Worm (Caenorhabditis elegans) whole organism, early embryonic: ENCODE data around the gene nhr-257.

ENCODE experiments used
- B0310.2 ChIP-seq: sonication (generic microtip); optimal IDR thresholded peaks from 2 replicates; lab custom pipeline; 2016; ENCODE audit warnings: mild to moderate bottlenecking, missing genetic modification characterization, missing compliant biosample characterization
- F13C5.2 ChIP-seq: sonication (generic microtip); optimal IDR thresholded peaks from 2 replicates; lab custom pipeline; 2017; ENCODE audit warnings: mild to moderate bottlenecking, missing genetic modification characterization, inconsistent platforms, missing compliant biosample characterization
- ama-1 ChIP-seq: fragments of 150-350 bp; optimal IDR thresholded peaks from 2 replicates; lab custom pipeline; 2014
- ceh-13 ChIP-seq: fragments of 200-800 bp; sonication (Bioruptor generic); optimal IDR thresholded peaks from 2 replicates; lab custom pipeline; 2018; ENCODE audit warnings: mild to moderate bottlenecking, missing genetic modification characterization, missing compliant biosample characterization
- ets-7 ChIP-seq: sonication (generic microtip); optimal IDR thresholded peaks from 2 replicates; lab custom pipeline; 2016; ENCODE audit warnings: missing genotype, missing genetic modification characterization, missing compliant biosample characterization
- flt-1 ChIP-seq: fragments of 200-800 bp; sonication (Bioruptor generic); IDR thresholded peaks from 2 replicates; pipeline ENCODE4 v1.3.6; 2022; ENCODE audit warnings: missing genetic modification characterization, missing compliant biosample characterization
- hmbx-1 ChIP-seq: sonication (generic microtip); optimal IDR thresholded peaks from 2 replicates; lab custom pipeline; 2016; ENCODE audit warnings: mild to moderate bottlenecking, missing genetic modification characterization, missing compliant biosample characterization
- hmg-4 ChIP-seq: fragments of 200-800 bp; sonication (Bioruptor generic); optimal IDR thresholded peaks from 2 replicates; lab custom pipeline; 2018; ENCODE audit warnings: mild to moderate bottlenecking, missing genetic modification characterization, missing compliant biosample characterization
- pes-1 ChIP-seq: fragments of 200-800 bp; sonication (Bioruptor generic); IDR thresholded peaks from 2 replicates; pipeline ENCODE4 v1.3.6; 2022; ENCODE audit warnings: missing genetic modification reagents, missing genetic modification characterization, missing compliant biosample characterization
- scrt-1 ChIP-seq: fragments of 200-800 bp; sonication (Bioruptor generic); IDR thresholded peaks from 2 replicates; pipeline ENCODE4 v1.3.6; 2022; ENCODE audit warnings: missing genetic modification characterization, missing compliant biosample characterization
- tbx-37 ChIP-seq: fragments of 200-800 bp; sonication (Bioruptor generic); conservative IDR thresholded peaks from 2 replicates; pipeline ENCODE4 v1.3.6; 2022; ENCODE audit warnings: missing genetic modification reagents, missing genetic modification characterization, missing compliant biosample characterization
- tra-4 ChIP-seq: sonication (generic microtip); optimal IDR thresholded peaks from 2 replicates; lab custom pipeline; 2017; ENCODE audit warnings: missing genetic modification characterization, missing compliant biosample characterization

- TF ChIP-seq ceh-13 (GFP tag; lab: Kevin White, UChicago) (no peak), pes-1 (GFP tag; lab: Robert Waterston, UW) (no peak), ama-1 (lab: Kevin White, UChicago) (no peak), ets-7 (tag; lab: Kevin White, UChicago) (no peak), hmbx-1 (tag; lab: Kevin White, UChicago) (no peak), scrt-1 (no peak), tbx-37 (no peak), B0310.2 (tag; lab: Kevin White, UChicago) (no peak), tra-4 (tag; lab: Kevin White, UChicago) (no peak), F13C5.2 (no peak), hmg-4 (GFP tag; lab: Kevin White, UChicago) (no peak), flt-1 (GFP tag; lab: Robert Waterston, UW) (no peak)
These were observed 6.7 kb upstream of the nhr-257 start, which contains the start of gene C17A2.2 for ce11 chrII:3846028-3846427.
